Fruit fly (Drosophila melanogaster) whole organism, embryonic: Measurements from ENCODE around the gene brn.

Source experiments
- CG11696 ChIP-seq: fragments of 200-800 bp; sonication (Bioruptor generic); IDR thresholded peaks from 2 replicates; pipeline ENCODE4 v1.3.6; 2022; ENCODE audit warnings: missing biosample characterization, missing genetic modification characterization
- CG12942 ChIP-seq: fragments of 200-800 bp; sonication (Bioruptor generic); optimal IDR thresholded peaks from 3 replicates; lab custom pipeline; 2016; ENCODE audit warnings: missing biosample characterization, missing genetic modification characterization
- CG13287 ChIP-seq: fragments of 200-800 bp; sonication (Bioruptor generic); IDR thresholded peaks from 2 replicates; pipeline ENCODE4 v1.3.6; 2022; ENCODE audit warnings: missing biosample characterization, missing genetic modification characterization; ENCODE audit not compliant: partially characterized antibody
- CG13624 ChIP-seq: fragments of 200-800 bp; sonication (Bioruptor generic); optimal IDR thresholded peaks from 2 replicates; lab custom pipeline; 2016; ENCODE audit warnings: missing biosample characterization, missing genetic modification characterization
- CG14667 ChIP-seq: fragments of 200-800 bp; sonication (Bioruptor generic); IDR thresholded peaks from 2 replicates; pipeline ENCODE4 v1.3.6; 2022; ENCODE audit warnings: missing biosample characterization, missing genetic modification characterization
- CG1529 ChIP-seq: fragments of 200-800 bp; sonication (Bioruptor generic); optimal IDR thresholded peaks from 3 replicates; lab custom pipeline; 2018; ENCODE audit warnings: missing biosample characterization, missing genetic modification characterization
- CG17328 ChIP-seq: fragments of 200-800 bp; sonication (Bioruptor generic); IDR thresholded peaks from 2 replicates; pipeline ENCODE4 v1.3.6; 2022; ENCODE audit warnings: missing biosample characterization, missing genetic modification characterization
- CG17612 ChIP-seq: fragments of 200-800 bp; sonication (Bioruptor generic); IDR thresholded peaks from 2 replicates; pipeline ENCODE4 v1.3.6; 2022; ENCODE audit warnings: missing biosample characterization, missing genetic modification characterization
- CG2712 ChIP-seq: fragments of 200-800 bp; optimal IDR thresholded peaks from 3 replicates; lab custom pipeline; 2019; ENCODE audit warnings: missing biosample characterization, mild to moderate bottlenecking, missing genetic modification characterization, moderate library complexity
- CG32772 ChIP-seq: fragments of 200-800 bp; sonication (Bioruptor generic); IDR thresholded peaks from 2 replicates; pipeline ENCODE4 v1.3.6; 2022; ENCODE audit warnings: missing biosample characterization, missing genetic modification characterization
- CG33557 ChIP-seq: fragments of 200-800 bp; sonication (Bioruptor generic); optimal IDR thresholded peaks from 2 replicates; lab custom pipeline; 2019; ENCODE audit warnings: missing biosample characterization, mild to moderate bottlenecking, missing genetic modification characterization, moderate library complexity
- CG34376 ChIP-seq: fragments of 200-800 bp; sonication (Bioruptor generic); optimal IDR thresholded peaks from 2 replicates; lab custom pipeline; 2018; ENCODE audit warnings: missing biosample characterization, mild to moderate bottlenecking, missing genetic modification characterization
- CG6765 ChIP-seq: fragments of 200-800 bp; sonication (Bioruptor generic); optimal IDR thresholded peaks from 3 replicates; lab custom pipeline; 2017; ENCODE audit warnings: missing biosample characterization, mild to moderate bottlenecking, missing genetic modification characterization
- CG7271 ChIP-seq: fragments of 200-800 bp; sonication (Bioruptor generic); optimal IDR thresholded peaks from 2 replicates; lab custom pipeline; 2018; ENCODE audit warnings: missing biosample characterization, mild to moderate bottlenecking, missing genetic modification characterization, moderate library complexity
- CG7928 ChIP-seq: fragments of 200-800 bp; sonication (Bioruptor generic); optimal IDR thresholded peaks from 2 replicates; lab custom pipeline; 2017; ENCODE audit warnings: missing biosample characterization, mild to moderate bottlenecking, missing genetic modification characterization
- CG8924 ChIP-seq: fragments of 200-800 bp; optimal IDR thresholded peaks from 3 replicates; lab custom pipeline; 2019; ENCODE audit warnings: missing biosample characterization, mild to moderate bottlenecking, missing genetic modification characterization, moderate library complexity
- CG9932 ChIP-seq: fragments of 200-800 bp; sonication (Bioruptor generic); IDR thresholded peaks from 2 replicates; pipeline ENCODE4 v1.3.6; 2022; ENCODE audit warnings: missing biosample characterization, missing genetic modification characterization
- D ChIP-seq, 2 experiments: fragments of 200-800 bp in 1 of 2; fragments of >200 bp in 1 of 2; sonication (Bioruptor generic) in 1 of 2; optimal IDR thresholded peaks; 2 replicates in 1 of 2; 3 replicates in 1 of 2; lab custom pipeline; 2017; ENCODE audit warnings: mild to moderate bottlenecking in 1 of 2, missing biosample characterization in 1 of 2, missing genetic modification characterization in 1 of 2, missing genetic modification reagents in 1 of 2
- D19B ChIP-seq: fragments of 200-800 bp; sonication (Bioruptor generic); optimal IDR thresholded peaks from 2 replicates; lab custom pipeline; 2017; ENCODE audit warnings: missing biosample characterization, mild to moderate bottlenecking, missing genetic modification characterization
- Doc3 ChIP-seq: fragments of 200-800 bp; sonication (Bioruptor generic); IDR thresholded peaks from 3 replicates; pipeline ENCODE4 v1.3.6; 2022; ENCODE audit warnings: missing biosample characterization, missing genetic modification characterization; ENCODE audit not compliant: partially characterized antibody
- Dp ChIP-seq: fragments of 200-800 bp; sonication (Bioruptor generic); optimal IDR thresholded peaks from 2 replicates; lab custom pipeline; 2018; ENCODE audit warnings: missing biosample characterization, mild to moderate bottlenecking, missing genetic modification characterization, moderate library complexity
- Drgx ChIP-seq: fragments of 200-800 bp; sonication (Bioruptor generic); IDR thresholded peaks from 2 replicates; pipeline ENCODE4 v1.3.6; 2022; ENCODE audit warnings: missing biosample characterization, missing genetic modification characterization
- Fer1 ChIP-seq: fragments of 200-800 bp; sonication (Bioruptor generic); optimal IDR thresholded peaks from 2 replicates; lab custom pipeline; 2017; ENCODE audit warnings: missing biosample characterization, mild to moderate bottlenecking, missing genetic modification characterization
- Hmr ChIP-seq: fragments of 200-800 bp; sonication (Bioruptor generic); optimal IDR thresholded peaks from 3 replicates; lab custom pipeline; 2017; ENCODE audit warnings: mild to moderate bottlenecking, missing biosample characterization, missing genetic modification reagents, missing genetic modification characterization
- Kr ChIP-seq: fragments of 200-800 bp; sonication (Bioruptor generic); optimal IDR thresholded peaks from 2 replicates; lab custom pipeline; 2017; ENCODE audit warnings: missing biosample characterization, mild to moderate bottlenecking, missing genetic modification characterization
- Lim3 ChIP-seq: fragments of 200-800 bp; sonication (Bioruptor generic); IDR thresholded peaks from 2 replicates; pipeline ENCODE4 v1.3.6; 2022; ENCODE audit warnings: missing biosample characterization, missing genetic modification characterization
- Mad ChIP-seq: fragments of 200-800 bp; sonication (Bioruptor generic); optimal IDR thresholded peaks from 2 replicates; lab custom pipeline; 2016; ENCODE audit warnings: missing biosample characterization, missing genetic modification characterization
- Rx ChIP-seq: fragments of 200-800 bp; sonication (Bioruptor generic); IDR thresholded peaks from 2 replicates; pipeline ENCODE4 v1.3.6; 2022; ENCODE audit warnings: missing biosample characterization, missing genetic modification characterization
- YL-1 ChIP-seq: fragments of 200-800 bp; sonication (Bioruptor generic); optimal IDR thresholded peaks from 3 replicates; lab custom pipeline; 2017; ENCODE audit warnings: missing biosample characterization, mild to moderate bottlenecking, missing genetic modification characterization
- al ChIP-seq: fragments of 200-800 bp; sonication (Bioruptor generic); IDR thresholded peaks from 2 replicates; pipeline ENCODE4 v1.3.6; 2022; ENCODE audit warnings: missing biosample characterization, missing genetic modification characterization
- amos ChIP-seq: fragments of 200-800 bp; sonication (Bioruptor generic); IDR thresholded peaks from 2 replicates; pipeline ENCODE4 v1.3.6; 2022; ENCODE audit warnings: missing biosample characterization, missing genetic modification characterization; ENCODE audit not compliant: partially characterized antibody
- az2 ChIP-seq: fragments of 200-800 bp; sonication (Bioruptor generic); optimal IDR thresholded peaks from 3 replicates; lab custom pipeline; 2016; ENCODE audit warnings: missing biosample characterization, missing genetic modification characterization
- crp ChIP-seq, 2 experiments: fragments of 200-800 bp; sonication (Bioruptor generic); optimal IDR thresholded peaks; 2 replicates in 1 of 2; 3 replicates in 1 of 2; lab custom pipeline; 2017; ENCODE audit warnings: missing biosample characterization in 2 of 2, missing genetic modification characterization in 2 of 2, mild to moderate bottlenecking in 1 of 2, moderate library complexity in 1 of 2
- cwo ChIP-seq: fragments of 200-800 bp; sonication (Bioruptor generic); optimal IDR thresholded peaks from 3 replicates; lab custom pipeline; 2017; ENCODE audit warnings: missing biosample characterization, missing genetic modification characterization, mild to moderate bottlenecking, moderate library complexity, missing genetic modification reagents
- dan ChIP-seq: fragments of 200-800 bp; sonication (Bioruptor generic); IDR thresholded peaks from 2 replicates; pipeline ENCODE4 v1.3.6; 2022; ENCODE audit warnings: missing biosample characterization, missing genetic modification characterization
- disco-r ChIP-seq: fragments of 200-800 bp; sonication (Bioruptor generic); optimal IDR thresholded peaks from 2 replicates; lab custom pipeline; 2016; ENCODE audit warnings: missing biosample characterization, missing genetic modification characterization
- dysf ChIP-seq: fragments of 200-800 bp; sonication (Bioruptor generic); IDR thresholded peaks from 3 replicates; pipeline ENCODE4 v1.3.6; 2022; ENCODE audit warnings: missing biosample characterization, missing genetic modification characterization
- emc ChIP-seq: fragments of 200-800 bp; sonication (Bioruptor generic); optimal IDR thresholded peaks from 2 replicates; lab custom pipeline; 2016; ENCODE audit warnings: missing biosample characterization, missing genetic modification characterization
- grau ChIP-seq: fragments of 200-800 bp; optimal IDR thresholded peaks from 3 replicates; lab custom pipeline; 2019; ENCODE audit warnings: missing biosample characterization, mild to moderate bottlenecking, missing genetic modification characterization, moderate library complexity
- jumu ChIP-seq: fragments of 200-800 bp; sonication (Bioruptor generic); optimal IDR thresholded peaks from 3 replicates; lab custom pipeline; 2016; ENCODE audit warnings: missing biosample characterization, missing genetic modification characterization
- nerfin-2 ChIP-seq: fragments of 200-800 bp; sonication (Bioruptor generic); IDR thresholded peaks from 2 replicates; pipeline ENCODE4 v1.3.6; 2022; ENCODE audit warnings: missing biosample characterization, missing genetic modification characterization; ENCODE audit not compliant: partially characterized antibody
- onecut ChIP-seq: fragments of 200-800 bp; sonication (Bioruptor generic); IDR thresholded peaks from 2 replicates; pipeline ENCODE4 v1.3.6; 2022; ENCODE audit warnings: missing biosample characterization, missing genetic modification characterization
- pros ChIP-seq: fragments of 200-800 bp; sonication (Bioruptor generic); optimal IDR thresholded peaks from 3 replicates; lab custom pipeline; 2019; ENCODE audit warnings: missing biosample characterization, mild to moderate bottlenecking, missing genetic modification characterization, moderate library complexity
- repo ChIP-seq: fragments of 200-800 bp; sonication (Bioruptor generic); optimal IDR thresholded peaks from 2 replicates; lab custom pipeline; 2016; ENCODE audit warnings: missing biosample characterization, missing genetic modification characterization
- seq ChIP-seq: fragments of 200-800 bp; sonication (Bioruptor generic); IDR thresholded peaks from 2 replicates; pipeline ENCODE4 v1.3.6; 2022; ENCODE audit warnings: missing biosample characterization, missing genetic modification characterization
- sqz ChIP-seq: fragments of 200-800 bp; sonication (Bioruptor generic); optimal IDR thresholded peaks from 3 replicates; lab custom pipeline; 2018; ENCODE audit warnings: missing biosample characterization, mild to moderate bottlenecking, missing genetic modification characterization
- tgo ChIP-seq: fragments of 200-800 bp; sonication (Bioruptor generic); IDR thresholded peaks from 3 replicates; pipeline ENCODE4 v1.3.6; 2022; ENCODE audit warnings: missing biosample characterization, missing genetic modification characterization
- tup ChIP-seq: fragments of 200-800 bp; sonication (Bioruptor generic); optimal IDR thresholded peaks from 2 replicates; lab custom pipeline; 2016; ENCODE audit warnings: missing biosample characterization, mild to moderate bottlenecking, missing genetic modification characterization, moderate library complexity
- vfl ChIP-seq: fragments of 200-800 bp; sonication (Bioruptor generic); optimal IDR thresholded peaks from 2 replicates; lab custom pipeline; 2016; ENCODE audit warnings: missing biosample characterization, missing genetic modification characterization
- zf30C ChIP-seq: fragments of 200-800 bp; sonication (Bioruptor generic); optimal IDR thresholded peaks from 3 replicates; lab custom pipeline; 2018; ENCODE audit warnings: missing biosample characterization, mild to moderate bottlenecking, missing genetic modification characterization
- zfh1 ChIP-seq: fragments of 200-800 bp; sonication (Bioruptor generic); IDR thresholded peaks from 3 replicates; pipeline ENCODE4 v1.3.6; 2022; ENCODE audit warnings: missing biosample characterization, missing genetic modification characterization

Gene brn

DNA sequence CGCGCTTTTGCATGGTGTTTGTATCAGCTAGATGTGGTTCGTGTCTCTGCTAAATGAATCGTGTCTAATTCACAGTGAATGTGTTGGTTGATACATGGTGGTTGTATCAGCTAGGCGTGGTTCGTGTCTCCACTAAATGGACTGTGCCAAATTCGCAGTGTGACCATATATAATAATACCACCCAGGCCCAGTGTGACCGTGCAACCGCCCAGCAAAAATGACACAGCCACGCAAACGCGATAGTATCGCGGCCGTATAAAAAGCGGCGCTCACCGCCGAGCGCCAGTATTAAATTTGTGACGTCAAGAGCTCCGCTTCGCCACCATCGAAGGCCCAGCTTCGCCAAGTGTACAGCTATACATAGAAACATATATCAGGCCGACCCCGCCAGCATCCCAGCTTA is 1.7 kb downstream of the brn start, which contains the start of gene cib (continued):
- TF ChIP-seq Drgx (GFP tag; lab: Robert Waterston, UW) (peak; percentile 52), jumu (GFP tag; lab: Kevin White, UChicago) (no peak), D (optimal IDR thresholded peaks at IDR 0.05; lab: Kevin White, UChicago) (no peak), D (GFP tag; optimal IDR thresholded peaks at IDR 0.05; lab: Kevin White, UChicago) (no peak), Hmr (peak; percentile 87), Doc3 (GFP tag; lab: Robert Waterston, UW) (peak; percentile 65; the same call in 2 of the 3 replicates), amos (peak; percentile 90), disco-r (GFP tag; lab: Kevin White, UChicago) (no peak), dan (GFP tag; lab: Robert Waterston, UW) (no peak), vfl (GFP tag; lab: Kevin White, UChicago) (no peak), CG11696 (GFP tag; lab: Robert Waterston, UW) (peak; percentile 17), pros (GFP tag; lab: Kevin White, UChicago) (no peak), CG14667 (GFP tag; lab: Robert Waterston, UW) (no peak), crp (GFP tag; optimal IDR thresholded peaks at IDR 0.05; lab: Kevin White, UChicago) (no peak), CG13624 (GFP tag; lab: Kevin White, UChicago) (peak; percentile 24), CG7271 (tag; lab: Kevin White, UChicago) (no peak), repo (no peak), D19B (GFP tag; lab: Kevin White, UChicago) (no peak), onecut (GFP tag; lab: Robert Waterston, UW) (no peak), CG34376 (GFP tag; lab: Kevin White, UChicago) (peak; percentile 60), CG7928 (peak; percentile 47), grau (tag; lab: Kevin White, UChicago) (peak; percentile 49), CG17328 (no peak), CG17612 (GFP tag; lab: Robert Waterston, UW) (no peak), az2 (GFP tag; lab: Kevin White, UChicago) (no peak), Lim3 (GFP tag; lab: Robert Waterston, UW) (no peak), emc (GFP tag; lab: Kevin White, UChicago) (no peak), Fer1 (peak; percentile 29), sqz (GFP tag; lab: Kevin White, UChicago) (no peak), zfh1 (GFP tag; lab: Robert Waterston, UW) (no peak), Mad (GFP tag; lab: Kevin White, UChicago) (peak; percentile 18), Kr (no peak), CG12942 (GFP tag; lab: Kevin White, UChicago) (no peak), CG6765 (GFP tag; lab: Kevin White, UChicago) (no peak), YL-1 (GFP tag; lab: Kevin White, UChicago) (peak; percentile 49), al (GFP tag; lab: Robert Waterston, UW) (no peak), CG9932 (peak; percentile 54), zf30C (GFP tag; lab: Kevin White, UChicago) (peak; percentile 20), CG2712 (tag; lab: Kevin White, UChicago) (peak; percentile 97), CG32772 (GFP tag; lab: Robert Waterston, UW) (peak; percentile 43; the same call in 1 of the 2 replicates), CG13287 (GFP tag; lab: Robert Waterston, UW) (peak; percentile 85), nerfin-2 (GFP tag; lab: Robert Waterston, UW) (peak; percentile 64), CG33557 (peak; percentile 31), Rx (GFP tag; lab: Robert Waterston, UW) (no peak), tup (no peak), dysf (GFP tag; lab: Robert Waterston, UW) (no peak; the same call in 2 of the 3 replicates), tgo (0 out of 3 replicates have a peak, but pooled peaks have one; percentile 16), seq (no peak), cwo (GFP tag; lab: Kevin White, UChicago) (no peak), CG8924 (tag; lab: Kevin White, UChicago) (peak; percentile 28), CG1529 (GFP tag; lab: Kevin White, UChicago) (no peak), Dp (GFP tag; lab: Kevin White, UChicago) (peak; percentile 96)
